In genomic region chrV:15298597-15298996, ce11 we compare ENCODE assay signal across 2 worm cellular contexts.
TF ChIP-seq lines count a peak whose summit lies in the region.

Gene cpr-3 (minus strand): TSS chrV:15298700.

TF ChIP-seq in whole organism, L1 larva, 84 proteins besides CTCF, POLR2A, EP300 and RAD21 (continued from another document):
- no peak for TF ChIP-seq fos-1 (tag; optimal IDR thresholded peaks at IDR 0.05; lab: Kevin White, UChicago)
- no peak for TF ChIP-seq hlh-4 (tag; optimal IDR thresholded peaks at IDR 0.05; lab: Kevin White, UChicago)
- no peak for TF ChIP-seq ces-1 (GFP tag; optimal IDR thresholded peaks at IDR 0.05; lab: Kevin White, UChicago)
- TF ChIP-seq grh-1 (GFP tag; IDR thresholded peaks at IDR 0.05; lab: Robert Waterston, UW), result no peak
- no peak for TF ChIP-seq nhr-28 (tag; optimal IDR thresholded peaks at IDR 0.05; lab: Kevin White, UChicago)
- TF ChIP-seq pag-3 (tag; optimal IDR thresholded peaks at IDR 0.05; lab: Kevin White, UChicago; ENCODE audit: borderline replicate concordance, insufficient read depth), result no peak
- no peak for TF ChIP-seq ztf-4 (tag; optimal IDR thresholded peaks at IDR 0.05; lab: Kevin White, UChicago)
- no peak for TF ChIP-seq ceh-88 (GFP tag; IDR thresholded peaks at IDR 0.05; lab: Robert Waterston, UW)
- TF ChIP-seq hlh-17 (GFP tag; optimal IDR thresholded peaks at IDR 0.05; lab: Kevin White, UChicago; ENCODE audit: borderline replicate concordance), result no peak
- no peak for TF ChIP-seq sup-37 (GFP tag; optimal IDR thresholded peaks at IDR 0.05; lab: Kevin White, UChicago)
- no peak for TF ChIP-seq mab-9 (GFP tag; IDR thresholded peaks at IDR 0.05; lab: Robert Waterston, UW)
- no peak for TF ChIP-seq swsn-7 (tag; optimal IDR thresholded peaks at IDR 0.05; lab: Kevin White, UChicago)
- TF ChIP-seq ceh-63 (GFP tag; optimal IDR thresholded peaks at IDR 0.05; lab: Kevin White, UChicago), result no peak
- no peak for TF ChIP-seq dpl-1 (GFP tag; optimal IDR thresholded peaks at IDR 0.05; lab: Kevin White, UChicago)
- no peak for TF ChIP-seq egl-27 (tag; optimal IDR thresholded peaks at IDR 0.05; lab: Kevin White, UChicago)
- no peak for TF ChIP-seq mep-1 (tag; optimal IDR thresholded peaks at IDR 0.05; lab: Kevin White, UChicago)
- TF ChIP-seq isw-1 (GFP tag; IDR thresholded peaks at IDR 0.05; lab: Robert Waterston, UW), result no peak
- TF ChIP-seq nhr-71 (tag; optimal IDR thresholded peaks at IDR 0.05; lab: Kevin White, UChicago), result peak; percentile 30
- no peak for TF ChIP-seq efl-3 (GFP tag; optimal IDR thresholded peaks at IDR 0.05; lab: Kevin White, UChicago)
- no peak for TF ChIP-seq nhr-12 (tag; optimal IDR thresholded peaks at IDR 0.05; lab: Kevin White, UChicago)
- TF ChIP-seq jun-1 (tag; optimal IDR thresholded peaks at IDR 0.05; lab: Kevin White, UChicago), result peak; percentile 75
- no peak for TF ChIP-seq unc-86 (tag; optimal IDR thresholded peaks at IDR 0.05; lab: Kevin White, UChicago)
- TF ChIP-seq lin-39 (tag; optimal IDR thresholded peaks at IDR 0.05; lab: Kevin White, UChicago), result no peak
- TF ChIP-seq dsc-1 (tag; optimal IDR thresholded peaks at IDR 0.05; lab: Kevin White, UChicago), result no peak
- TF ChIP-seq zip-4 (GFP tag; optimal IDR thresholded peaks at IDR 0.05; lab: Kevin White, UChicago), result no peak
- TF ChIP-seq unc-30 (tag; optimal IDR thresholded peaks at IDR 0.05; lab: Kevin White, UChicago), result no peak
- TF ChIP-seq nhr-237 (tag; optimal IDR thresholded peaks at IDR 0.05; lab: Kevin White, UChicago), result no peak
- TF ChIP-seq hpl-2 (GFP tag; optimal IDR thresholded peaks at IDR 0.05; lab: Kevin White, UChicago), result no peak
- no peak for TF ChIP-seq nhr-77 (tag; optimal IDR thresholded peaks at IDR 0.05; lab: Kevin White, UChicago)
- TF ChIP-seq nhr-84 (tag; optimal IDR thresholded peaks at IDR 0.05; lab: Kevin White, UChicago), result no peak
- TF ChIP-seq efl-1 (optimal IDR thresholded peaks at IDR 0.05; lab: Kevin White, UChicago), result no peak
- peak in 1 of 2 experiments; percentile 37 for TF ChIP-seq efl-1 (GFP tag; optimal IDR thresholded peaks at IDR 0.05 in 1 of 2; lab: Kevin White, UChicago)
- TF ChIP-seq aha-1 (tag; optimal IDR thresholded peaks at IDR 0.05; lab: Kevin White, UChicago), result no peak
- no peak for TF ChIP-seq lin-14 (GFP tag; optimal IDR thresholded peaks at IDR 0.05; lab: Kevin White, UChicago)
- TF ChIP-seq skn-1 (tag; optimal IDR thresholded peaks at IDR 0.05; lab: Kevin White, UChicago), result no peak
- TF ChIP-seq aly-2 (tag; optimal IDR thresholded peaks at IDR 0.05; lab: Kevin White, UChicago), result no peak
- TF ChIP-seq rnt-1 (tag; optimal IDR thresholded peaks at IDR 0.05; lab: Kevin White, UChicago), result no peak

TF ChIP-seq in whole organism, L2 larva, 48 proteins besides CTCF, POLR2A, EP300 and RAD21 (continued from another document):
- TF ChIP-seq gmeb-1 (tag; optimal IDR thresholded peaks at IDR 0.05; lab: Kevin White, UChicago) (peak; percentile 64), ZK546.5 (tag; optimal IDR thresholded peaks at IDR 0.05; lab: Kevin White, UChicago) (no peak), fos-1 (tag; optimal IDR thresholded peaks at IDR 0.05; lab: Kevin White, UChicago) (peak; percentile 100), lsy-2 (tag; optimal IDR thresholded peaks at IDR 0.05; lab: Kevin White, UChicago) (no peak), nhr-6 (tag; optimal IDR thresholded peaks at IDR 0.05; lab: Kevin White, UChicago) (no peak), unc-39 (tag; optimal IDR thresholded peaks at IDR 0.05; lab: Kevin White, UChicago) (no peak), egl-27 (tag; optimal IDR thresholded peaks at IDR 0.05; lab: Kevin White, UChicago) (no peak), sem-4 (tag; optimal IDR thresholded peaks at IDR 0.05; lab: Kevin White, UChicago) (no peak), unc-62 (GFP tag; optimal IDR thresholded peaks at IDR 0.05; lab: Kevin White, UChicago) (no peak), R02D3.7 (tag; optimal IDR thresholded peaks at IDR 0.05; lab: Kevin White, UChicago) (no peak), lin-11 (tag; optimal IDR thresholded peaks at IDR 0.05; lab: Kevin White, UChicago) (no peak)
